Fruit fly (Drosophila melanogaster) whole organism, prepupa: ENCODE data around the gene Art9.

Experiments
- CG11294 ChIP-seq: fragments of 200-800 bp; sonication (Bioruptor generic); IDR thresholded peaks from 2 replicates; pipeline ENCODE4 v1.3.6; 2022; ENCODE audit warnings: missing biosample characterization, missing genetic modification characterization
- CG11902 ChIP-seq: fragments of 200-800 bp; sonication (Bioruptor generic); optimal IDR thresholded peaks from 3 replicates; lab custom pipeline; 2016; ENCODE audit warnings: missing biosample characterization, missing genetic modification characterization
- CG15336 ChIP-seq: fragments of 200-800 bp; sonication (Bioruptor generic); IDR thresholded peaks from 2 replicates; pipeline ENCODE4 v1.3.6; 2022; ENCODE audit warnings: missing biosample characterization, missing genetic modification characterization
- CG16779 ChIP-seq: fragments of 200-800 bp; sonication (Bioruptor generic); optimal IDR thresholded peaks from 3 replicates; lab custom pipeline; 2017; ENCODE audit warnings: missing biosample characterization, mild to moderate bottlenecking, missing genetic modification characterization
- CG31627 ChIP-seq: fragments of 200-800 bp; sonication (Bioruptor generic); optimal IDR thresholded peaks from 3 replicates; lab custom pipeline; 2016; ENCODE audit warnings: missing biosample characterization, missing genetic modification characterization
- CG32006 ChIP-seq: fragments of 200-800 bp; sonication (Bioruptor generic); optimal IDR thresholded peaks from 3 replicates; lab custom pipeline; 2017; ENCODE audit warnings: missing biosample characterization, mild to moderate bottlenecking, missing genetic modification characterization
- CG4318 ChIP-seq: fragments of 200-800 bp; sonication (Bioruptor generic); optimal IDR thresholded peaks from 3 replicates; lab custom pipeline; 2017; ENCODE audit warnings: missing biosample characterization, mild to moderate bottlenecking, missing genetic modification characterization
- CG6792 ChIP-seq: fragments of 200-800 bp; sonication (Bioruptor generic); optimal IDR thresholded peaks from 3 replicates; lab custom pipeline; 2016; ENCODE audit warnings: missing biosample characterization, missing genetic modification characterization
- CG8119 ChIP-seq: fragments of 200-800 bp; sonication (Bioruptor generic); IDR thresholded peaks from 3 replicates; pipeline ENCODE4 v1.3.6; 2022; ENCODE audit warnings: missing biosample characterization, missing genetic modification characterization
- CG9139 ChIP-seq: fragments of 200-800 bp; sonication (Bioruptor generic); optimal IDR thresholded peaks from 3 replicates; lab custom pipeline; 2017; ENCODE audit warnings: missing biosample characterization, mild to moderate bottlenecking, missing genetic modification characterization
- Eip93F ChIP-seq: fragments of 200-800 bp; sonication (Bioruptor generic); optimal IDR thresholded peaks from 2 replicates; lab custom pipeline; 2016; ENCODE audit warnings: missing biosample characterization, mild to moderate bottlenecking, missing genetic modification characterization
- Gug ChIP-seq: fragments of 200-800 bp; sonication (Bioruptor generic); IDR thresholded peaks from 2 replicates; pipeline ENCODE4 v1.3.6; 2022; ENCODE audit warnings: missing biosample characterization, missing genetic modification characterization
- Sox102F ChIP-seq: fragments of 200-800 bp; sonication (Bioruptor generic); optimal IDR thresholded peaks from 2 replicates; lab custom pipeline; 2016; ENCODE audit warnings: missing biosample characterization, mild to moderate bottlenecking, missing genetic modification characterization
- topi ChIP-seq: fragments of 200-800 bp; sonication (Bioruptor generic); optimal IDR thresholded peaks from 3 replicates; lab custom pipeline; 2016; ENCODE audit warnings: missing biosample characterization, missing genetic modification characterization

dm6 chr3R:13916546-13916945 is 26.7 kb downstream of the Art9 start:
- TF ChIP-seq CG32006 (GFP tag; lab: Kevin White, UChicago) (no peak), CG6792 (GFP tag; lab: Kevin White, UChicago) (peak; percentile 43), CG9139 (GFP tag; lab: Kevin White, UChicago) (no peak), CG16779 (tag; lab: Kevin White, UChicago) (no peak), Sox102F (GFP tag; lab: Kevin White, UChicago) (no peak), Eip93F (GFP tag; lab: Kevin White, UChicago) (no peak), CG11902 (GFP tag; lab: Kevin White, UChicago) (peak; percentile 4), CG4318 (GFP tag; lab: Kevin White, UChicago) (no peak), CG8119 (GFP tag; lab: Robert Waterston, UW) (no peak), topi (peak; percentile 21), Gug (GFP tag; lab: Robert Waterston, UW) (no peak), CG15336 (no peak), CG31627 (GFP tag; lab: Kevin White, UChicago) (peak; percentile 8), CG11294 (no peak)
